Worm (Caenorhabditis elegans): ENCODE results near the gene C47E8.1.

Gene C47E8.1

ce11 chrV:14631588-14631987 is 34.2 kb upstream of the C47E8.1 start, which contains the start of gene F43D2.3:
Gene F43D2.3, plus strand, starts transcription at chrV:14631888.
- no peak for TF ChIP-seq snpc-4 (tag; optimal IDR thresholded peaks at IDR 0.05)
- no peak for TF ChIP-seq zag-1 (tag; optimal IDR thresholded peaks at IDR 0.05)
- no peak for TF ChIP-seq ZK546.5 (tag; optimal IDR thresholded peaks at IDR 0.05)
- no peak for TF ChIP-seq lin-11 (tag; optimal IDR thresholded peaks at IDR 0.05)
- TF ChIP-seq mdl-1 (tag; optimal IDR thresholded peaks at IDR 0.05): no peak
- TF ChIP-seq nhr-10 (tag; optimal IDR thresholded peaks at IDR 0.05): no peak
- TF ChIP-seq ztf-11 (tag; optimal IDR thresholded peaks at IDR 0.05): no peak
- no peak for TF ChIP-seq crh-2 (tag; optimal IDR thresholded peaks at IDR 0.05)
- TF ChIP-seq F13H6.1 (tag; optimal IDR thresholded peaks at IDR 0.05): no peak
- no peak for TF ChIP-seq ceh-16 (tag; optimal IDR thresholded peaks at IDR 0.05)
- TF ChIP-seq nhr-12 (tag; optimal IDR thresholded peaks at IDR 0.05): no peak
- TF ChIP-seq elt-1 (tag; optimal IDR thresholded peaks at IDR 0.05): no peak
- TF ChIP-seq C34F6.9 (tag; optimal IDR thresholded peaks at IDR 0.05): no peak
- TF ChIP-seq sma-3 (GFP tag; optimal IDR thresholded peaks at IDR 0.05): no peak
- TF ChIP-seq elt-3 (tag; optimal IDR thresholded peaks at IDR 0.05): no peak
- no peak for TF ChIP-seq ceh-82 (tag; optimal IDR thresholded peaks at IDR 0.05)
- no peak for TF ChIP-seq nhr-25 (tag; optimal IDR thresholded peaks at IDR 0.05)

ce11 chrV:14633319-14633718 is 32.5 kb upstream of the C47E8.1 start:
- TF ChIP-seq ceh-16 (tag; optimal IDR thresholded peaks at IDR 0.05) (no peak), elt-1 (tag; optimal IDR thresholded peaks at IDR 0.05) (no peak), sma-3 (GFP tag; optimal IDR thresholded peaks at IDR 0.05) (peak; percentile 17), sma-9 (GFP tag; optimal IDR thresholded peaks at IDR 0.05) (peak; percentile 27), sma-9 (tag; optimal IDR thresholded peaks at IDR 0.05) (no peak), nhr-23 (tag; optimal IDR thresholded peaks at IDR 0.05) (no peak), C34F6.9 (tag; optimal IDR thresholded peaks at IDR 0.05) (no peak), lsy-2 (tag; optimal IDR thresholded peaks at IDR 0.05) (no peak), nhr-237 (tag; optimal IDR thresholded peaks at IDR 0.05) (no peak), nhr-12 (tag; optimal IDR thresholded peaks at IDR 0.05) (no peak), blmp-1 (tag; optimal IDR thresholded peaks at IDR 0.05; ENCODE audit: insufficient read depth) (peak; percentile 81)

ce11 chrV:14635119-14635518 is 30.7 kb upstream of the C47E8.1 start, which contains the start of gene F43D2.6:
Gene F43D2.6, minus strand, starts transcription at chrV:14635180.
- TF ChIP-seq ztf-4 (tag; optimal IDR thresholded peaks at IDR 0.05) (no peak), aly-2 (tag; optimal IDR thresholded peaks at IDR 0.05) (no peak), alr-1 (tag; optimal IDR thresholded peaks at IDR 0.05) (no peak), elt-1 (tag; optimal IDR thresholded peaks at IDR 0.05) (no peak), R02D3.7 (tag; optimal IDR thresholded peaks at IDR 0.05) (no peak), snpc-4 (tag; optimal IDR thresholded peaks at IDR 0.05) (no peak), skn-1 (tag; optimal IDR thresholded peaks at IDR 0.05) (no peak)

- TF ChIP-seq nhr-25 (tag; optimal IDR thresholded peaks at IDR 0.05): no peak
- no peak for TF ChIP-seq nhr-23 (tag; optimal IDR thresholded peaks at IDR 0.05)
Measured at ce11 chrV:14638075-14638474, 27.8 kb upstream of the C47E8.1 start.

- TF ChIP-seq nhr-12 (tag; optimal IDR thresholded peaks at IDR 0.05) (no peak), crh-2 (tag; optimal IDR thresholded peaks at IDR 0.05) (no peak)
Measured at ce11 chrV:14640071-14640470, 25.8 kb upstream of the C47E8.1 start, which contains the start of gene F43D2.7. Gene F43D2.7, minus strand, starts transcription at chrV:14640171.

ce11 chrV:14640769-14641168 is 25.1 kb upstream of the C47E8.1 start, which contains the start of gene C54G10.1:
Gene C54G10.1, plus strand, starts transcription at chrV:14641101.
- TF ChIP-seq gmeb-1 (tag; optimal IDR thresholded peaks at IDR 0.05) (peak; percentile 33), blmp-1 (tag; optimal IDR thresholded peaks at IDR 0.05; ENCODE audit: insufficient read depth) (no peak), fos-1 (tag; optimal IDR thresholded peaks at IDR 0.05) (peak; percentile 97), crh-2 (tag; optimal IDR thresholded peaks at IDR 0.05) (peak; percentile 62), snpc-4 (tag; optimal IDR thresholded peaks at IDR 0.05) (no peak), skn-1 (tag; optimal IDR thresholded peaks at IDR 0.05) (peak; percentile 22), sma-3 (GFP tag; optimal IDR thresholded peaks at IDR 0.05) (no peak), nhr-129 (tag; optimal IDR thresholded peaks at IDR 0.05) (no peak), sma-9 (GFP tag; optimal IDR thresholded peaks at IDR 0.05) (peak; percentile 47), sma-9 (tag; optimal IDR thresholded peaks at IDR 0.05) (no peak), elt-1 (tag; optimal IDR thresholded peaks at IDR 0.05) (no peak), nhr-10 (tag; optimal IDR thresholded peaks at IDR 0.05) (no peak)
